Worm (Caenorhabditis elegans): ENCODE data around the gene tmed-4.

DNA sequence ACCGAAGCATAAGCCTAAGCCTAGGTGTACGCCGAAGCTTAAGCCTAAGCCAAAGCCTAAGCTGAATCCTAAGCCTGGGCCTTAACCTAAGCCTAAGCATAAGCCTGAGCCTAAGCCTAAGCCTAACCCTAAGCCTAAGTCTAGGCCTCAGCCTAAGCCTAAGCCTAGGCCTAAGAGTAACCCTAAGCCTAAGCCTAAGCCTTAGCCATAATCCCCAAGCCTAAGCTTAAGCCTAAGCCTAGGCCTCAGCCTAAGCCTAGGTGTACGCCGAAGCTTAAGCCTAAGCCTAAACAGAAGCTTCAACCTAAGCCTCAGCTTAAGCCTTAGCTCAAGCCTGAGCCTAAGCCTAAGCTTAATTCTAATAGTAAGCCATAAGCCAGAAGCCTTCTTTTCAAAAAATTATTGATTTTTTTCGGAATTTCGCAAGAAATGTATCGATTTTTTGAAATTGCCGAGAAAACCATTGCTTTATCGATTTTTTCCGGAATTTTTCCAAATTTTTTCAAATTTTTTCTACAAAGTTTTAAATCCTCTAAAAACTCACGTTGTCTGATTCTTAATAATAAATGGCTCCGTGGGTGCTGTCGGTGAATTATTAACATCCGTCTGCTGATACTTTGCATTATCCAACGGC is 49.4 kb upstream of the tmed-4 start:
- no peak for TF ChIP-seq dpff-1 (tag; optimal IDR thresholded peaks at IDR 0.05)
- no peak for TF ChIP-seq snpc-4 (GFP tag; optimal IDR thresholded peaks at IDR 0.05)
- TF ChIP-seq snpc-4 (tag; optimal IDR thresholded peaks at IDR 0.05) = no peak
- no peak for TF ChIP-seq F10E7.11 (tag; optimal IDR thresholded peaks at IDR 0.05)
- TF ChIP-seq him-1 (tag; optimal IDR thresholded peaks at IDR 0.05) = no peak
- no peak for TF ChIP-seq K11D2.4 (GFP tag; IDR thresholded peaks at IDR 0.05)
- no peak for TF ChIP-seq tlf-1 (GFP tag; optimal IDR thresholded peaks at IDR 0.05)
- no peak for TF ChIP-seq pha-4 (tag; optimal IDR thresholded peaks at IDR 0.05)
- TF ChIP-seq ama-1 (optimal IDR thresholded peaks at IDR 0.05) = no peak
- TF ChIP-seq ama-1 (GFP tag; optimal IDR thresholded peaks at IDR 0.05) = no peak
- no peak for TF ChIP-seq madf-3 (GFP tag; IDR thresholded peaks at IDR 0.05)
- no peak for TF ChIP-seq T07F8.4 (tag; optimal IDR thresholded peaks at IDR 0.05)
